Worm (Caenorhabditis elegans): Measurements from ENCODE around the gene ftn-1.

ftn-1 gene

DNA sequence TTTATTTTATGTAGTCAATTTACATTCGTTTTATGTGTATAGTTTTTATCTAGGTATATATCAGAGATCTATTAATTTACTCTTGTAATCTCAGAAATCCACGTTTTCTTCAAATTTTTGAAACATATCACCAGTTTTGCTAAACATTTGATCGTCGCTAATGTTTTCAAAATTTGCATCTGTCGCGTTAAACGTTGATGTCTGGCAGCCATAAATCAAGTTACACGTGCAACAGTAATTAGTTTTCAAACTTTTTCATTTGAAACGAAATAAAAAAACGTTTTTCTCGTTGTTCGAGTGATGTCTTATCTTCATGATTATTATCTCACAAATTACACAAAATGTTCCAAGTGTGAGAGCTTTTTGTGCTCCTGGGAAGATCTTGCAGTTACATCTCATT, 49.9 kb downstream of the ftn-1 start, which contains the start of gene srh-79:
srh-79 (plus strand) TSS at position 301 of the 400 bp plus-strand sequence.
- TF ChIP-seq elt-3 (tag; optimal IDR thresholded peaks at IDR 0.05) (no peak), drap-1 (GFP tag; optimal IDR thresholded peaks at IDR 0.05) (no peak), zip-8 (tag; optimal IDR thresholded peaks at IDR 0.05) (no peak), ztf-11 (tag; optimal IDR thresholded peaks at IDR 0.05) (no peak), ceh-43 (GFP tag; optimal IDR thresholded peaks at IDR 0.05) (no peak), nhr-76 (tag; optimal IDR thresholded peaks at IDR 0.05) (no peak), snpc-4 (tag; optimal IDR thresholded peaks at IDR 0.05) (no peak)
